Worm (Caenorhabditis elegans) whole organism, mixed stage, embryonic: Measurements from ENCODE around the gene W04E12.9.

ENCODE experiments used
- blmp-1 ChIP-seq: fragments of 150-350 bp; optimal IDR thresholded peaks from 2 replicates; lab custom pipeline; 2014; ENCODE audit warnings: missing biosample characterization, missing genetic modification characterization
- ceh-39 ChIP-seq: fragments of 150-350 bp; optimal IDR thresholded peaks from 2 replicates; lab custom pipeline; 2014; ENCODE audit warnings: missing biosample characterization, missing genetic modification characterization
- ceh-43 ChIP-seq: fragments of 200-800 bp; sonication (Bioruptor generic); optimal IDR thresholded peaks from 2 replicates; lab custom pipeline; 2018; ENCODE audit warnings: mild to moderate bottlenecking, missing genetic modification characterization, moderate library complexity, missing compliant biosample characterization
- ceh-83 ChIP-seq: fragments of 200-800 bp; sonication (Bioruptor generic); optimal IDR thresholded peaks from 2 replicates; lab custom pipeline; 2018; ENCODE audit warnings: mild to moderate bottlenecking, missing genetic modification characterization, missing compliant biosample characterization
- ces-1 ChIP-seq: fragments of 150-350 bp; optimal IDR thresholded peaks from 2 replicates; lab custom pipeline; 2014; ENCODE audit warnings: missing biosample characterization, missing genetic modification reagents, missing genetic modification characterization
- cnd-1 ChIP-seq: fragments of 200-800 bp; sonication (Bioruptor generic); optimal IDR thresholded peaks from 2 replicates; lab custom pipeline; 2018; ENCODE audit warnings: mild to moderate bottlenecking, missing genetic modification characterization, missing compliant biosample characterization
- drap-1 ChIP-seq: fragments of 200-800 bp; sonication (Bioruptor generic); optimal IDR thresholded peaks from 3 replicates; lab custom pipeline; 2018; ENCODE audit warnings: mild to moderate bottlenecking, missing genetic modification characterization, missing compliant biosample characterization
- elt-1 ChIP-seq: sonication (generic microtip); optimal IDR thresholded peaks from 2 replicates; lab custom pipeline; 2017; ENCODE audit warnings: missing genetic modification characterization, mild to moderate bottlenecking, missing compliant biosample characterization, antibody characterized with exemption, moderate library complexity, borderline replicate concordance; ENCODE audit not compliant: insufficient read depth
- elt-3 ChIP-seq: fragments of 150-350 bp; optimal IDR thresholded peaks from 2 replicates; lab custom pipeline; 2014; ENCODE audit warnings: missing biosample characterization, missing genetic modification characterization
- flh-1 ChIP-seq: fragments of 200-800 bp; sonication (Bioruptor generic); optimal IDR thresholded peaks from 2 replicates; lab custom pipeline; 2018; ENCODE audit warnings: mild to moderate bottlenecking, missing genetic modification characterization, moderate library complexity, missing compliant biosample characterization
- ham-2 ChIP-seq: fragments of 200-800 bp; sonication (Bioruptor generic); optimal IDR thresholded peaks from 2 replicates; lab custom pipeline; 2018; ENCODE audit warnings: mild to moderate bottlenecking, missing genetic modification characterization, missing compliant biosample characterization
- hlh-1 ChIP-seq: fragments of 150-350 bp; optimal IDR thresholded peaks from 2 replicates; lab custom pipeline; 2014; ENCODE audit warnings: missing biosample characterization, missing genetic modification reagents, missing genetic modification characterization
- lin-13 ChIP-seq: fragments of 150-350 bp; optimal IDR thresholded peaks from 2 replicates; lab custom pipeline; 2014; ENCODE audit warnings: missing biosample characterization, missing genetic modification characterization
- lin-32 ChIP-seq: fragments of 200-800 bp; sonication (Bioruptor generic); optimal IDR thresholded peaks from 2 replicates; lab custom pipeline; 2018; ENCODE audit warnings: mild to moderate bottlenecking, missing genetic modification characterization, missing compliant biosample characterization
- lsy-2 ChIP-seq: fragments of 150-350 bp; optimal IDR thresholded peaks from 2 replicates; lab custom pipeline; 2014; ENCODE audit warnings: missing biosample characterization, missing genetic modification characterization
- mab-5 ChIP-seq: fragments of 150-350 bp; optimal IDR thresholded peaks from 2 replicates; lab custom pipeline; 2014; ENCODE audit warnings: missing biosample characterization, missing genetic modification characterization
- mep-1 ChIP-seq: fragments of 150-350 bp; optimal IDR thresholded peaks from 2 replicates; lab custom pipeline; 2017; ENCODE audit warnings: missing biosample characterization, missing genetic modification reagents, missing genetic modification characterization, inconsistent platforms
- mls-2 ChIP-seq: sonication (generic microtip); optimal IDR thresholded peaks from 2 replicates; lab custom pipeline; 2016; ENCODE audit warnings: mild to moderate bottlenecking, missing genetic modification characterization, moderate library complexity, missing compliant biosample characterization
- nhr-12 ChIP-seq: fragments of 150-350 bp; optimal IDR thresholded peaks from 2 replicates; lab custom pipeline; 2014; ENCODE audit warnings: missing biosample characterization, missing genetic modification characterization
- nhr-2 ChIP-seq: fragments of 150-350 bp; optimal IDR thresholded peaks from 2 replicates; lab custom pipeline; 2014; ENCODE audit warnings: missing biosample characterization, missing genetic modification characterization
- nhr-237 ChIP-seq: fragments of 150-350 bp; optimal IDR thresholded peaks from 2 replicates; lab custom pipeline; 2014; ENCODE audit warnings: missing biosample characterization, missing genetic modification characterization
- nhr-28 ChIP-seq: fragments of 150-350 bp; optimal IDR thresholded peaks from 2 replicates; lab custom pipeline; 2014; ENCODE audit warnings: missing biosample characterization, missing genetic modification characterization
- nhr-76 ChIP-seq: sonication (generic microtip); optimal IDR thresholded peaks from 2 replicates; lab custom pipeline; 2017; ENCODE audit warnings: missing biosample characterization, missing genetic modification characterization
- sem-2 ChIP-seq: fragments of 200-800 bp; sonication (Bioruptor generic); optimal IDR thresholded peaks from 2 replicates; lab custom pipeline; 2018; ENCODE audit warnings: mild to moderate bottlenecking, missing genetic modification characterization, missing compliant biosample characterization
- snpc-4 ChIP-seq: fragments of 150-350 bp; optimal IDR thresholded peaks from 2 replicates; lab custom pipeline; 2014; ENCODE audit warnings: missing biosample characterization, missing genetic modification characterization
- sptf-1 ChIP-seq: sonication (generic microtip); optimal IDR thresholded peaks from 2 replicates; lab custom pipeline; 2017; ENCODE audit warnings: mild to moderate bottlenecking, missing genetic modification characterization, moderate library complexity, missing compliant biosample characterization
- tbx-8 ChIP-seq: fragments of 200-800 bp; sonication (Bioruptor generic); optimal IDR thresholded peaks from 2 replicates; lab custom pipeline; 2018; ENCODE audit warnings: mild to moderate bottlenecking, missing genetic modification characterization, moderate library complexity, missing compliant biosample characterization
- unc-120 ChIP-seq: sonication (generic microtip); optimal IDR thresholded peaks from 2 replicates; lab custom pipeline; 2017; ENCODE audit warnings: missing genetic modification characterization, missing compliant biosample characterization; ENCODE audit not compliant: poor library complexity, severe bottlenecking
- unc-62 ChIP-seq: fragments of 150-350 bp; optimal IDR thresholded peaks from 2 replicates; lab custom pipeline; 2014; ENCODE audit warnings: missing biosample characterization, missing genetic modification reagents, missing genetic modification characterization
- zip-8 ChIP-seq: fragments of 150-350 bp; optimal IDR thresholded peaks from 2 replicates; lab custom pipeline; 2014; ENCODE audit warnings: missing biosample characterization, missing genetic modification characterization
- ztf-11 ChIP-seq: fragments of 150-350 bp; optimal IDR thresholded peaks from 2 replicates; lab custom pipeline; 2014; ENCODE audit warnings: missing biosample characterization, missing genetic modification characterization

Gene W04E12.9

ce11 chrV:19778608-19779007 is 22.3 kb downstream of the W04E12.9 start, which contains the start of gene fbxa-194:
Gene fbxa-194 (minus strand): TSS chrV:19778708.
- no peak for TF ChIP-seq lin-13 (tag; lab: Kevin White, UChicago)

DNA sequence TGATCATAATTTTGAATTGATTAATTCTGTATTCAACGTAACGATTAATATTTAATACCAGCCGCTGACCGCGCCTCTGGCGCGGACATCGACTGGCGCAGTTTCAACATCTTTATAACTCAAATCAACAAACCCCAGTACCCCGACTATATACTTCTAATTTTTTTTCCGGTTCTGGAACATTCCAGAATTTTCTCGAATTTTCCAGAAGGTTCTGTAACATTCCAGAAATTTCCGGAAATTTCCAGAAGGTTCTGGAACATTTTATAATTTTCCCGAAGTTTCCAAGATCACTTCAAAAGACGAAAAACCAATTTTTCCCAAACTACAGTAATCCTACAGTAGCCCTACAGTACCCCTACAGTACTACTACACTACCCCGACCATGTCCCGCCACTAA is 22.9 kb downstream of the W04E12.9 start:
- TF ChIP-seq lin-13 (tag; lab: Kevin White, UChicago) (no peak), tbx-8 (no peak), unc-62 (GFP tag; lab: Kevin White, UChicago) (no peak), nhr-12 (tag; lab: Kevin White, UChicago) (no peak), sptf-1 (tag; lab: Kevin White, UChicago) (no peak), blmp-1 (tag; lab: Kevin White, UChicago) (no peak)
- TF ChIP-seq, all 35 proteins: peak for 0

- TF ChIP-seq nhr-237 (tag; lab: Kevin White, UChicago) (no peak), zip-8 (tag; lab: Kevin White, UChicago) (peak; percentile 11)
- TF ChIP-seq, all 35 proteins: peak for 1
Measured at ce11 chrV:19783829-19784228, 27.5 kb downstream of the W04E12.9 start, which contains the start of gene srt-45. Gene srt-45 (plus strand): TSS chrV:19784129.

DNA sequence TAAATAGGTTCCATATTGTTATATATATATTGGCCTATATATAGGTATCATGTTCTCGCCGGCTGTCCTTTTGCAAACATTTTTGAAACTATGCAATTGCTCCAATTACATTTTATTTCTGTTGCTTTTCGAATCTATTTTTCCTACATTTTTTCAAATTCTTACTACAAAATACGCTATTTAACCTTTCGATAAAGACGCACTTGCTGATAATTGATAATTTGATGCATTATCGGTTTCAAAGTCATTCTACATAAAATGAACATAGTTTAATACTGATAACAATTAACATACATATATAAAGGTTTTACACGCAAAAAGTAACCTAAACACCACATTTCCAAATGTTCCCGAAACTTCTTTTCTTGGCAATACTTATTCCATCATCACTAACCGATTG is 32.0 kb downstream of the W04E12.9 start, which contains the start of gene clec-258:
clec-258 (plus strand) TSS at position 81 of the 400 bp plus-strand sequence.
- TF ChIP-seq nhr-76 (tag; lab: Kevin White, UChicago), result no peak
- no peak for TF ChIP-seq snpc-4 (tag; lab: Kevin White, UChicago)
- TF ChIP-seq flh-1 (GFP tag; lab: Kevin White, UChicago), result no peak
- TF ChIP-seq unc-62 (GFP tag; lab: Kevin White, UChicago), result no peak
- no peak for TF ChIP-seq mep-1 (tag; lab: Kevin White, UChicago)
- TF ChIP-seq tbx-8, result no peak
- no peak for TF ChIP-seq lin-13 (tag; lab: Kevin White, UChicago)
- no peak for TF ChIP-seq sem-2 (GFP tag; lab: Kevin White, UChicago)

DNA sequence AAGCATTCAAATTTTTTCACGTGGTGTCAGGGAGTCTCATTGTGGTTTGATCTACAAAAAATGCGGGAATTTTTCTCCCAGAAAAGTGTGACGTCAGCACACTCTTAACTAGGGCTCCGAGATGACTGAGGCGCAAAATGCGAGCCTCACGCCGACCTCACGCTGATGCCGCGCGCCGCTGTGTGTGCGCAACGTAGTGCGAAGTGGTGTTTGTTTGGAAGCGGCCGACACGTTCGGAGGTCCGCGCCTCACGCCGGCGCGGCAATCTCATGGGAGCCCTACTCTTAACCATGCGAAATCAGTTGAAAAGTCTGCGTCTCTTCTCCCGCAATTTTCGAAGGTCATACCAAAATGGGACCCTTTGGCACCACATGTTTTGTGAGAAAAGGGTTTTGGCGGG is 33.9 kb downstream of the W04E12.9 start:
- TF ChIP-seq sem-2 (GFP tag; lab: Kevin White, UChicago) (no peak), nhr-76 (tag; lab: Kevin White, UChicago) (no peak), nhr-28 (tag; lab: Kevin White, UChicago) (no peak), elt-1 (tag; lab: Kevin White, UChicago) (no peak), zip-8 (tag; lab: Kevin White, UChicago) (no peak), lin-32 (no peak), blmp-1 (tag; lab: Kevin White, UChicago) (no peak), hlh-1 (tag; lab: Kevin White, UChicago) (no peak), lsy-2 (tag; lab: Kevin White, UChicago) (no peak), nhr-12 (tag; lab: Kevin White, UChicago) (no peak), tbx-8 (no peak), nhr-2 (tag; lab: Kevin White, UChicago) (no peak), elt-3 (tag; lab: Kevin White, UChicago) (no peak), ztf-11 (no peak), ceh-83 (GFP tag; lab: Kevin White, UChicago) (no peak), unc-120 (tag; lab: Kevin White, UChicago) (no peak), drap-1 (GFP tag; lab: Kevin White, UChicago) (no peak), ham-2 (no peak), lin-13 (tag; lab: Kevin White, UChicago) (no peak)
- TF ChIP-seq, all 35 proteins: peak for 0

DNA sequence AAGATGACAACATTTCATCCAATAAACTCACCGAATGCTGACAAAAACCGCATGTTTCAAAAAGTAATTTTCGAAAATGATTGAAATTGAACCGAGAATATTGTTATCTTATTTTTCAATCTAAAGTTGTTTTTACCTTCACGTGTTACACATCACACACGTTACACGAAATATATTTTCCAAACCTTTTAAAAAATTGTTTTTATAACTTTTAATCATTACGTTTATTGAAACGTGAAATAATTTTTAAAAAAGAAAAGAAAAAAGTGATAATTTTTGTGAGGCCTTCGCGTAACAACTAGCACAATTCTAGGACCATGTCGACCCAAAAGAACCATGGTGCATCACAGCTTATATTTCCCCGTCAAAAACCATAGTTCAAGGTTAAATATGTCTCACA is 38.6 kb downstream of the W04E12.9 start, which contains the start of gene M162.7:
M162.7 (minus strand) TSS at position 101 of the 400 bp plus-strand sequence.
- TF ChIP-seq ceh-39 (tag; lab: Kevin White, UChicago) (no peak), lin-32 (no peak), ham-2 (no peak), sem-2 (GFP tag; lab: Kevin White, UChicago) (no peak), lsy-2 (tag; lab: Kevin White, UChicago) (no peak), nhr-2 (tag; lab: Kevin White, UChicago) (no peak), zip-8 (tag; lab: Kevin White, UChicago) (no peak), nhr-76 (tag; lab: Kevin White, UChicago) (no peak), cnd-1 (tag; lab: Kevin White, UChicago) (no peak), mab-5 (tag; lab: Kevin White, UChicago) (no peak), nhr-28 (tag; lab: Kevin White, UChicago) (no peak), mls-2 (tag; lab: Kevin White, UChicago) (no peak), ceh-43 (GFP tag; lab: Kevin White, UChicago) (no peak), drap-1 (GFP tag; lab: Kevin White, UChicago) (no peak), ces-1 (no peak)
